Worm (Caenorhabditis elegans) whole organism, early embryonic: ENCODE data around the gene W03F8.4.
A peak's percentile ranks its signal among the peaks of the same experiment; 100 is the strongest.
"Not testable (repeated sequence)": the region's sequence is repeated elsewhere in the genome, so short reads cannot be mapped to it uniquely, and the experiment has no call there.

ENCODE experiments used
- B0310.2 ChIP-seq: sonication (generic microtip); optimal IDR thresholded peaks from 2 replicates; lab custom pipeline; 2016; ENCODE audit warnings: mild to moderate bottlenecking, missing genetic modification characterization, missing compliant biosample characterization
- F13C5.2 ChIP-seq: sonication (generic microtip); optimal IDR thresholded peaks from 2 replicates; lab custom pipeline; 2017; ENCODE audit warnings: mild to moderate bottlenecking, missing genetic modification characterization, inconsistent platforms, missing compliant biosample characterization
- aly-1 ChIP-seq: sonication (generic microtip); optimal IDR thresholded peaks from 2 replicates; lab custom pipeline; 2016; ENCODE audit warnings: missing genetic modification characterization, missing compliant biosample characterization
- ama-1 ChIP-seq: fragments of 150-350 bp; optimal IDR thresholded peaks from 2 replicates; lab custom pipeline; 2014
- ceh-13 ChIP-seq: fragments of 200-800 bp; sonication (Bioruptor generic); optimal IDR thresholded peaks from 2 replicates; lab custom pipeline; 2018; ENCODE audit warnings: mild to moderate bottlenecking, missing genetic modification characterization, missing compliant biosample characterization
- ceh-36 ChIP-seq: sonication (generic microtip); optimal IDR thresholded peaks from 2 replicates; lab custom pipeline; 2016; ENCODE audit warnings: missing genetic modification characterization, inconsistent platforms, missing compliant biosample characterization
- ets-7 ChIP-seq: sonication (generic microtip); optimal IDR thresholded peaks from 2 replicates; lab custom pipeline; 2016; ENCODE audit warnings: missing genotype, missing genetic modification characterization, missing compliant biosample characterization
- flt-1 ChIP-seq: fragments of 200-800 bp; sonication (Bioruptor generic); IDR thresholded peaks from 2 replicates; pipeline ENCODE4 v1.3.6; 2022; ENCODE audit warnings: missing genetic modification characterization, missing compliant biosample characterization
- hmbx-1 ChIP-seq: sonication (generic microtip); optimal IDR thresholded peaks from 2 replicates; lab custom pipeline; 2016; ENCODE audit warnings: mild to moderate bottlenecking, missing genetic modification characterization, missing compliant biosample characterization
- hmg-4 ChIP-seq: fragments of 200-800 bp; sonication (Bioruptor generic); optimal IDR thresholded peaks from 2 replicates; lab custom pipeline; 2018; ENCODE audit warnings: mild to moderate bottlenecking, missing genetic modification characterization, missing compliant biosample characterization
- hnd-1 ChIP-seq: sonication (generic microtip); optimal IDR thresholded peaks from 2 replicates; lab custom pipeline; 2016; ENCODE audit warnings: missing genetic modification characterization, missing compliant biosample characterization
- pes-1 ChIP-seq: fragments of 200-800 bp; sonication (Bioruptor generic); IDR thresholded peaks from 2 replicates; pipeline ENCODE4 v1.3.6; 2022; ENCODE audit warnings: missing genetic modification reagents, missing genetic modification characterization, missing compliant biosample characterization
- scrt-1 ChIP-seq: fragments of 200-800 bp; sonication (Bioruptor generic); IDR thresholded peaks from 2 replicates; pipeline ENCODE4 v1.3.6; 2022; ENCODE audit warnings: missing genetic modification characterization, missing compliant biosample characterization
- sea-1 ChIP-seq: fragments of 200-800 bp; sonication (Bioruptor generic); conservative IDR thresholded peaks from 2 replicates; pipeline ENCODE4 v1.3.6; 2022; ENCODE audit warnings: missing genetic modification characterization, missing compliant biosample characterization
- tbx-11 ChIP-seq: fragments of 200-800 bp; sonication (Bioruptor generic); IDR thresholded peaks from 2 replicates; pipeline ENCODE4 v1.3.6; 2022; ENCODE audit warnings: missing genetic modification characterization, missing compliant biosample characterization
- tbx-37 ChIP-seq: fragments of 200-800 bp; sonication (Bioruptor generic); conservative IDR thresholded peaks from 2 replicates; pipeline ENCODE4 v1.3.6; 2022; ENCODE audit warnings: missing genetic modification reagents, missing genetic modification characterization, missing compliant biosample characterization
- tra-4 ChIP-seq: sonication (generic microtip); optimal IDR thresholded peaks from 2 replicates; lab custom pipeline; 2017; ENCODE audit warnings: missing genetic modification characterization, missing compliant biosample characterization

Gene W03F8.4

ce11 chrIV:5152391-5152790 is 31.5 kb upstream of the W03F8.4 start, which contains the start of gene soc-2:
Gene soc-2 (minus strand): TSS chrIV:5152491.
- TF ChIP-seq B0310.2 (tag; lab: Kevin White, UChicago) (no peak), ceh-36 (tag; lab: Kevin White, UChicago) (no peak), hnd-1 (tag; lab: Kevin White, UChicago) (no peak), hmg-4 (GFP tag; lab: Kevin White, UChicago) (no peak), tbx-11 (GFP tag; lab: Robert Waterston, UW) (no peak), tra-4 (tag; lab: Kevin White, UChicago) (no peak), flt-1 (GFP tag; lab: Robert Waterston, UW) (no peak), ets-7 (no peak), tbx-37 (no peak), ama-1 (lab: Kevin White, UChicago) (no peak), hmbx-1 (tag; lab: Kevin White, UChicago) (no peak), aly-1 (tag; lab: Kevin White, UChicago) (no peak), ceh-13 (GFP tag; lab: Kevin White, UChicago) (no peak), sea-1 (no peak), scrt-1 (GFP tag; lab: Robert Waterston, UW) (no peak)

ce11 chrIV:5157226-5157625 is 26.7 kb upstream of the W03F8.4 start, which contains the start of gene C24D10.49:
Gene C24D10.49 (minus strand): TSS chrIV:5157326.
- TF ChIP-seq hnd-1 (tag; lab: Kevin White, UChicago) (no peak), ceh-13 (GFP tag; lab: Kevin White, UChicago) (no peak), B0310.2 (tag; lab: Kevin White, UChicago) (no peak), ama-1 (lab: Kevin White, UChicago) (no peak), ets-7 (no peak), aly-1 (tag; lab: Kevin White, UChicago) (no peak), ceh-36 (tag; lab: Kevin White, UChicago) (no peak), tbx-11 (GFP tag; lab: Robert Waterston, UW) (no peak)

- TF ChIP-seq B0310.2 (tag; lab: Kevin White, UChicago) (no peak), tbx-37 (no peak), hmg-4 (GFP tag; lab: Kevin White, UChicago) (no peak), sea-1 (no peak), hnd-1 (tag; lab: Kevin White, UChicago) (no peak), aly-1 (tag; lab: Kevin White, UChicago) (no peak), ceh-36 (tag; lab: Kevin White, UChicago) (no peak), tra-4 (tag; lab: Kevin White, UChicago) (no peak), pes-1 (GFP tag; lab: Robert Waterston, UW) (no peak), hmbx-1 (tag; lab: Kevin White, UChicago) (no peak)
Measured at ce11 chrIV:5160171-5160570, 23.8 kb upstream of the W03F8.4 start, which contains the start of the genes C24D10.6 and C24D10.4. Gene C24D10.6 (minus strand): TSS chrIV:5160248. Gene C24D10.4 (plus strand): TSS chrIV:5160522.

- not testable (repeated sequence) for TF ChIP-seq aly-1 (tag; lab: Kevin White, UChicago); scrt-1 (GFP tag; lab: Robert Waterston, UW); F13C5.2 (tag; lab: Kevin White, UChicago)
Measured at ce11 chrIV:5162941-5163340, 21.0 kb upstream of the W03F8.4 start, which contains the start of the genes nspd-3 and C24D10.2. Gene nspd-3 (minus strand): TSS chrIV:5163041. Gene C24D10.2 (plus strand): TSS chrIV:5163339.

- not testable (repeated sequence) for TF ChIP-seq tbx-11 (GFP tag; lab: Robert Waterston, UW); sea-1; hmg-4 (GFP tag; lab: Kevin White, UChicago)
Measured at ce11 chrIV:5165626-5166025, 18.3 kb upstream of the W03F8.4 start, which contains the start of gene nspd-6. Gene nspd-6 (minus strand): TSS chrIV:5165726.

- TF ChIP-seq sea-1, result no peak
- TF ChIP-seq hmg-4 (GFP tag; lab: Kevin White, UChicago), result no peak
- no peak for TF ChIP-seq ama-1 (lab: Kevin White, UChicago)
- no peak for TF ChIP-seq tra-4 (tag; lab: Kevin White, UChicago)
- TF ChIP-seq ceh-13 (GFP tag; lab: Kevin White, UChicago), result no peak
- TF ChIP-seq ceh-36 (tag; lab: Kevin White, UChicago), result no peak
- no peak for TF ChIP-seq pes-1 (GFP tag; lab: Robert Waterston, UW)
- no peak for TF ChIP-seq hmbx-1 (tag; lab: Kevin White, UChicago)
Measured at ce11 chrIV:5166030-5166429, 17.9 kb upstream of the W03F8.4 start, which contains the start of gene ptp-5.1. Gene ptp-5.1 (plus strand): TSS chrIV:5166330.

ce11 chrIV:5169335-5169734 is 14.6 kb upstream of the W03F8.4 start:
- TF ChIP-seq hmg-4 (GFP tag; lab: Kevin White, UChicago) (peak; percentile 24), aly-1 (tag; lab: Kevin White, UChicago) (no peak), sea-1 (no peak), ama-1 (lab: Kevin White, UChicago) (no peak), scrt-1 (GFP tag; lab: Robert Waterston, UW) (no peak)

ce11 chrIV:5171994-5172528 is 11.9 kb upstream of the W03F8.4 start:
- TF ChIP-seq tbx-11 (GFP tag; lab: Robert Waterston, UW) (no peak), sea-1 (0 out of 2 replicates have a peak, but pooled peaks have one; percentile 29), B0310.2 (tag; lab: Kevin White, UChicago) (no peak)
